Worm (Caenorhabditis elegans): ENCODE measurements around the gene rps-16.

The rps-16 gene

DNA sequence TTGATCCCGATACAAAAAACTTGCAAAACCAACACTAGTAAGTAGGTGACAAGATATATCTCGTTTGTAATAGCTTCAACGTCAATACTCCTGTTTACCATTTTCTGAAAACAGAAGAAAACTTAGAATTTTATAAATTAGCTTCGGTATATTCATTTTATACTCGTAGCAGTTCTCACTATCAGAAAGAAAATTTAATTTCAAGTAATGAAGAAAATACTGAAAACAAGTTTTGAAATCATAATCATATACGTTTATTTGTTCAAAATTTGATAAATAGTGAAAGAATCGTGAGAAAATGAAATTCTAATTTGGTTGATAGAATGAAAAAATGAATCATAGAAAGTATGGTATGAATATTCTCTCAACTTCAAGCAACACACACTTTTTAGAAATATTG is 45.7 kb downstream of the rps-16 start, which contains the start of gene C30G7.5:
Gene C30G7.5, minus strand, starts transcription at position 101 of the 400 bp plus-strand sequence.
- TF ChIP-seq unc-62 (GFP tag; optimal IDR thresholded peaks at IDR 0.05) (no peak), lin-14 (GFP tag; optimal IDR thresholded peaks at IDR 0.05) (no peak), mef-2 (tag; optimal IDR thresholded peaks at IDR 0.05) (no peak), nhr-85 (tag) (no peak), jun-1 (tag; optimal IDR thresholded peaks at IDR 0.05) (no peak), lin-35 (GFP tag; optimal IDR thresholded peaks at IDR 0.05) (no peak), elt-3 (tag; optimal IDR thresholded peaks at IDR 0.05) (no peak), fkh-10 (GFP tag; optimal IDR thresholded peaks at IDR 0.05) (no peak)

Measured in whole organism, L1 larva.